Fruit fly (Drosophila melanogaster) whole organism, embryonic: ENCODE measurements around the gene CG31406.

Experiments
- Abd-B ChIP-seq: fragments of 200-800 bp; sonication (Bioruptor generic); optimal IDR thresholded peaks from 2 replicates; lab custom pipeline; 2018; ENCODE audit warnings: missing biosample characterization, mild to moderate bottlenecking, missing genetic modification characterization, moderate library complexity
- Aef1 ChIP-seq: fragments of 200-800 bp; sonication (Bioruptor generic); IDR thresholded peaks from 3 replicates; pipeline ENCODE4 v1.3.6; 2022; ENCODE audit warnings: missing biosample characterization, missing genetic modification characterization
- CG10209 ChIP-seq: fragments of 200-800 bp; sonication (Bioruptor generic); optimal IDR thresholded peaks from 3 replicates; lab custom pipeline; 2017; ENCODE audit warnings: missing biosample characterization, mild to moderate bottlenecking, missing genetic modification characterization, missing genetic modification reagents
- CG11504 ChIP-seq: fragments of 200-800 bp; sonication (Bioruptor generic); optimal IDR thresholded peaks from 3 replicates; lab custom pipeline; 2019; ENCODE audit warnings: missing biosample characterization, mild to moderate bottlenecking, missing genetic modification characterization, moderate library complexity
- CG12744 ChIP-seq: fragments of 200-800 bp; sonication (Bioruptor generic); optimal IDR thresholded peaks from 2 replicates; lab custom pipeline; 2016; ENCODE audit warnings: missing biosample characterization, missing genetic modification characterization
- CG14441 ChIP-seq: fragments of 200-800 bp; sonication (Bioruptor generic); IDR thresholded peaks from 2 replicates; pipeline ENCODE4 v1.3.6; 2022; ENCODE audit warnings: missing biosample characterization, missing genetic modification characterization
- CG1529 ChIP-seq: fragments of 200-800 bp; sonication (Bioruptor generic); optimal IDR thresholded peaks from 3 replicates; lab custom pipeline; 2018; ENCODE audit warnings: missing biosample characterization, missing genetic modification characterization
- CG17186 ChIP-seq: fragments of 200-800 bp; sonication (Bioruptor generic); optimal IDR thresholded peaks from 3 replicates; lab custom pipeline; 2017; ENCODE audit warnings: missing biosample characterization, missing genetic modification reagents, missing genetic modification characterization
- CG17912 ChIP-seq: fragments of 200-800 bp; sonication (Bioruptor generic); optimal IDR thresholded peaks from 2 replicates; lab custom pipeline; 2018; ENCODE audit warnings: missing biosample characterization, mild to moderate bottlenecking, missing genetic modification characterization
- CG2116 ChIP-seq: fragments of 200-800 bp; sonication (Bioruptor generic); optimal IDR thresholded peaks from 3 replicates; lab custom pipeline; 2018; ENCODE audit warnings: missing biosample characterization, mild to moderate bottlenecking, missing genetic modification characterization
- CG2202 ChIP-seq: fragments of 200-800 bp; sonication (Bioruptor generic); optimal IDR thresholded peaks from 2 replicates; lab custom pipeline; 2018; ENCODE audit warnings: missing biosample characterization, mild to moderate bottlenecking, missing genetic modification characterization
- CG30403 ChIP-seq: fragments of 200-800 bp; sonication (Bioruptor generic); optimal IDR thresholded peaks from 3 replicates; lab custom pipeline; 2016; ENCODE audit warnings: missing biosample characterization, missing genetic modification characterization
- CG31441 ChIP-seq: fragments of 200-800 bp; sonication (Bioruptor generic); IDR thresholded peaks from 2 replicates; pipeline ENCODE4 v1.3.6; 2022; ENCODE audit warnings: missing biosample characterization, missing genetic modification characterization
- CG3163 ChIP-seq: fragments of 200-800 bp; sonication (Bioruptor generic); optimal IDR thresholded peaks from 3 replicates; lab custom pipeline; 2016; ENCODE audit warnings: missing biosample characterization, missing genetic modification characterization
- CG3726 ChIP-seq: fragments of 200-800 bp; sonication (Bioruptor generic); IDR thresholded peaks from 3 replicates; pipeline ENCODE4, ENCODE4 v1.3.6; 2022; ENCODE audit warnings: missing biosample characterization, missing genetic modification characterization
- CG5245 ChIP-seq: fragments of 200-800 bp; sonication (Bioruptor generic); optimal IDR thresholded peaks from 3 replicates; lab custom pipeline; 2016; ENCODE audit warnings: missing biosample characterization, missing genetic modification characterization
- CG9215 ChIP-seq: fragments of 200-800 bp; sonication (Bioruptor generic); IDR thresholded peaks from 2 replicates; pipeline ENCODE4 v1.3.6; 2022; ENCODE audit warnings: missing biosample characterization, missing genetic modification characterization
- CG9437 ChIP-seq: fragments of 200-800 bp; sonication (Bioruptor generic); optimal IDR thresholded peaks from 2 replicates; lab custom pipeline; 2018; ENCODE audit warnings: missing biosample characterization, mild to moderate bottlenecking, missing genetic modification characterization
- CG9797 ChIP-seq: fragments of 200-800 bp; sonication (Bioruptor generic); optimal IDR thresholded peaks from 3 replicates; lab custom pipeline; 2018; ENCODE audit warnings: missing biosample characterization, mild to moderate bottlenecking, missing genetic modification characterization
- CHES-1-like ChIP-seq: fragments of 200-800 bp; sonication (Bioruptor generic); optimal IDR thresholded peaks from 2 replicates; lab custom pipeline; 2016; ENCODE audit warnings: missing biosample characterization, missing genetic modification characterization
- CoRest ChIP-seq: fragments of 200-800 bp; sonication (Bioruptor generic); optimal IDR thresholded peaks from 3 replicates; lab custom pipeline; 2018; ENCODE audit warnings: missing biosample characterization, mild to moderate bottlenecking, missing genetic modification characterization, moderate library complexity
- D ChIP-seq, 2 experiments: fragments of 200-800 bp in 1 of 2; fragments of >200 bp in 1 of 2; sonication (Bioruptor generic) in 1 of 2; optimal IDR thresholded peaks; 2 replicates in 1 of 2; 3 replicates in 1 of 2; lab custom pipeline; 2017; ENCODE audit warnings: mild to moderate bottlenecking in 1 of 2, missing biosample characterization in 1 of 2, missing genetic modification characterization in 1 of 2, missing genetic modification reagents in 1 of 2
- E2f2 ChIP-seq: fragments of 200-800 bp; sonication (Bioruptor generic); IDR thresholded peaks from 2 replicates; pipeline ENCODE4 v1.3.6; 2022; ENCODE audit warnings: missing biosample characterization, missing genetic modification characterization
- Fer3 ChIP-seq: fragments of 200-800 bp; sonication (Bioruptor generic); optimal IDR thresholded peaks from 2 replicates; lab custom pipeline; 2018; ENCODE audit warnings: missing biosample characterization, mild to moderate bottlenecking, missing genetic modification characterization, moderate library complexity
- Gug ChIP-seq: fragments of 200-800 bp; sonication (Bioruptor generic); IDR thresholded peaks from 4 replicates; pipeline ENCODE4 v1.3.6; 2022; ENCODE audit warnings: missing biosample characterization, missing genetic modification characterization
- HLH54F ChIP-seq: fragments of 200-800 bp; sonication (Bioruptor generic); optimal IDR thresholded peaks from 3 replicates; lab custom pipeline; 2016; ENCODE audit warnings: missing biosample characterization, missing genetic modification characterization
- HmgD ChIP-seq: fragments of 200-800 bp; sonication (Bioruptor generic); optimal IDR thresholded peaks from 3 replicates; lab custom pipeline; 2016; ENCODE audit warnings: missing biosample characterization, missing genetic modification characterization
- Optix ChIP-seq: fragments of 200-800 bp; sonication (Bioruptor generic); IDR thresholded peaks from 3 replicates; pipeline ENCODE4 v1.3.6; 2022; ENCODE audit warnings: missing biosample characterization, missing genetic modification characterization
- Scr ChIP-seq: fragments of 200-800 bp; sonication (Bioruptor generic); IDR thresholded peaks from 2 replicates; pipeline ENCODE4 v1.3.6; 2022; ENCODE audit warnings: missing biosample characterization, missing genetic modification characterization; ENCODE audit not compliant: partially characterized antibody
- Sox102F ChIP-seq: fragments of 200-800 bp; sonication (Bioruptor generic); optimal IDR thresholded peaks from 2 replicates; lab custom pipeline; 2018; ENCODE audit warnings: missing biosample characterization, mild to moderate bottlenecking, missing genetic modification characterization, moderate library complexity
- Sry-β ChIP-seq: fragments of 200-800 bp; sonication (Bioruptor generic); optimal IDR thresholded peaks from 2 replicates; lab custom pipeline; 2018; ENCODE audit warnings: missing biosample characterization, mild to moderate bottlenecking, missing genetic modification characterization, moderate library complexity
- Ssrp ChIP-seq: fragments of 200-800 bp; sonication (Bioruptor generic); optimal IDR thresholded peaks from 2 replicates; lab custom pipeline; 2018; ENCODE audit warnings: missing biosample characterization, mild to moderate bottlenecking, missing genetic modification characterization, moderate library complexity
- ash1 ChIP-seq: fragments of 200-800 bp; sonication (Bioruptor generic); optimal IDR thresholded peaks from 2 replicates; lab custom pipeline; 2018; ENCODE audit warnings: missing biosample characterization, mild to moderate bottlenecking, missing genetic modification characterization
- da ChIP-seq: fragments of 200-800 bp; sonication (Bioruptor generic); optimal IDR thresholded peaks from 2 replicates; lab custom pipeline; 2016; ENCODE audit warnings: missing biosample characterization, missing genetic modification characterization
- esg ChIP-seq: fragments of 200-800 bp; sonication (Bioruptor generic); conservative IDR thresholded peaks from 2 replicates; pipeline ENCODE4 v1.3.6; 2022; ENCODE audit warnings: missing biosample characterization, missing genetic modification characterization
- eve ChIP-seq, 2 experiments: fragments of >200 bp; optimal IDR thresholded peaks; 2 replicates each; lab custom pipeline; 2017; ENCODE audit warnings: missing biosample characterization in 2 of 2, missing genetic modification characterization in 2 of 2
- ftz-f1 ChIP-seq: fragments of 200-800 bp; sonication (Bioruptor generic); optimal IDR thresholded peaks from 2 replicates; lab custom pipeline; 2016; ENCODE audit warnings: missing biosample characterization, missing genetic modification characterization
- fu2 ChIP-seq: fragments of 200-800 bp; sonication (Bioruptor generic); optimal IDR thresholded peaks from 2 replicates; lab custom pipeline; 2016; ENCODE audit warnings: missing biosample characterization, missing genetic modification characterization
- ham ChIP-seq: fragments of 200-800 bp; sonication (Bioruptor generic); IDR thresholded peaks from 2 replicates; pipeline ENCODE4 v1.3.6; 2022; ENCODE audit warnings: missing biosample characterization, missing genetic modification characterization
- hbn ChIP-seq: fragments of 200-800 bp; sonication (Bioruptor generic); IDR thresholded peaks from 2 replicates; pipeline ENCODE4 v1.3.6; 2022; ENCODE audit warnings: missing biosample characterization, missing genetic modification characterization; ENCODE audit not compliant: partially characterized antibody
- ind ChIP-seq: fragments of 200-800 bp; sonication (Bioruptor generic); optimal IDR thresholded peaks from 3 replicates; lab custom pipeline; 2016; ENCODE audit warnings: missing biosample characterization, missing genetic modification characterization
- jumu ChIP-seq: fragments of 200-800 bp; sonication (Bioruptor generic); optimal IDR thresholded peaks from 3 replicates; lab custom pipeline; 2016; ENCODE audit warnings: missing biosample characterization, missing genetic modification characterization
- lola ChIP-seq, 3 experiments: fragments of >200 bp in 2 of 3; fragments of 200-800 bp in 1 of 3; sonication (Bioruptor generic) in 1 of 3; optimal IDR thresholded peaks; 2 replicates each; lab custom pipeline; 2017 to 2019; ENCODE audit warnings: missing biosample characterization in 3 of 3, missing genetic modification characterization in 3 of 3, mild to moderate bottlenecking in 1 of 3, moderate library complexity in 1 of 3
- mam ChIP-seq: fragments of 200-800 bp; sonication (Bioruptor generic); optimal IDR thresholded peaks from 3 replicates; lab custom pipeline; 2016; ENCODE audit warnings: missing biosample characterization, missing genetic modification characterization
- pho ChIP-seq: fragments of 200-800 bp; sonication (Bioruptor generic); optimal IDR thresholded peaks from 2 replicates; lab custom pipeline; 2016; ENCODE audit warnings: missing biosample characterization, missing genetic modification characterization
- sima ChIP-seq: fragments of 200-800 bp; sonication (Bioruptor generic); optimal IDR thresholded peaks from 2 replicates; lab custom pipeline; 2016; ENCODE audit warnings: missing biosample characterization, missing genetic modification characterization
- stwl ChIP-seq: fragments of 200-800 bp; sonication (Bioruptor generic); optimal IDR thresholded peaks from 3 replicates; lab custom pipeline; 2018; ENCODE audit warnings: missing biosample characterization, mild to moderate bottlenecking, missing genetic modification characterization, moderate library complexity
- ttk ChIP-seq: fragments of 200-800 bp; sonication (Bioruptor generic); IDR thresholded peaks from 2 replicates; pipeline ENCODE4 v2.1.2; 2022; ENCODE audit warnings: missing biosample characterization, missing genetic modification characterization
- twi ChIP-seq: fragments of 200-800 bp; optimal IDR thresholded peaks from 2 replicates; lab custom pipeline; 2019; ENCODE audit warnings: missing biosample characterization, mild to moderate bottlenecking, missing genetic modification characterization, moderate library complexity

The CG31406 gene

DNA sequence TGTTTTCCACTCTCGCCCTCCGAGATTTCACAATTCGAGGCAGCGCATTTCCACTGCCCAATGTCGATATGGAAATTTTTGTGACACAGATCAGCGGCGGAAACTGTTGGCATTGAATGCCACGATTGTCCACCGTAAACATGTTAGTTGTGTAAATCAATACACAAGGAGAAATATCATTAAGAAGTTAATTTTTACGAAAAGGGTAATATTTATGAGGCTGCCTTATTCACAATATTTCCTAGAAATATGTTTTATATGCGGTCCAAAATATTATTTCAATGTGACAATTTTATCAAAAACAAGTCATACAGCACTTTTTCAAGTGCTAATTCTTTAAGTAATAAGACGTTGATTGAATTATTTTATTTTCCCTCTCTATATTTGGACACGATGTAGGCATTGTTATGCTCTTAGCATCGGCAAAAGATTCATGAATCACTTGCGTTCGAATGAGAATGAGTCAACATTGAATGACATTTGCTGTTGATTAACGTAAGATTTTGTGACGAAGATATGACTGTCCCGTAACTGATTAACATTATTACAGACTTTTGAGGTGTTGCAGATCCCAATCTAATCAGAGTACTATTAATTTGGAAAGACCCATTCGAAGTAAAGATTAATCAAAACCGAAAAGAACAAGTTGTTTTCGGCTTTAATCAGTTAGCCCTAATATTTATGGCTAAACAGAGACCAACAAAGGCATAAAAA is 45.2 kb downstream of the CG31406 start (continued):
- peak; percentile 75 for TF ChIP-seq ind
- peak; percentile 59 for TF ChIP-seq CG1529 (GFP tag; lab: Kevin White, UChicago)
- TF ChIP-seq CG30403 (GFP tag; lab: Kevin White, UChicago): peak; percentile 85
- 0 out of 4 replicates have a peak, but pooled peaks have one; percentile 21 for TF ChIP-seq Gug (GFP tag; lab: Robert Waterston, UW)
- peak; percentile 80 for TF ChIP-seq ttk (GFP tag; lab: Robert Waterston, UW)
- peak in 1 of 3 experiments; percentile 57 for TF ChIP-seq lola (GFP tag; optimal IDR thresholded peaks at IDR 0.05; lab: Kevin White, UChicago)
- peak; percentile 66 for TF ChIP-seq fu2
- TF ChIP-seq Aef1: peak; percentile 87; the same call in 2 of the 3 replicates
- TF ChIP-seq Sox102F (GFP tag; lab: Kevin White, UChicago): peak; percentile 92
- peak; percentile 43; the same call in 1 of the 2 replicates for TF ChIP-seq CG9215
- TF ChIP-seq CG17912: no peak
- no peak for TF ChIP-seq CG9797 (GFP tag; lab: Kevin White, UChicago)
- peak; percentile 39 for TF ChIP-seq jumu (GFP tag; lab: Kevin White, UChicago)
- no peak for TF ChIP-seq stwl (tag; lab: Kevin White, UChicago)
- peak; percentile 88 for TF ChIP-seq CoRest (tag; lab: Kevin White, UChicago)
- TF ChIP-seq CG17186 (GFP tag; lab: Kevin White, UChicago): no peak
- peak; percentile 24 for TF ChIP-seq da
- TF ChIP-seq CG11504 (tag; lab: Kevin White, UChicago): peak; percentile 86
- TF ChIP-seq twi (tag; lab: Kevin White, UChicago): peak; percentile 57
- TF ChIP-seq CG9437: peak; percentile 77
- peak; percentile 85 for TF ChIP-seq CG10209 (GFP tag; lab: Kevin White, UChicago)
- peak; percentile 91 for TF ChIP-seq CG14441 (GFP tag; lab: Robert Waterston, UW)
- no peak for TF ChIP-seq Scr (GFP tag; lab: Robert Waterston, UW)
- peak; percentile 86 for TF ChIP-seq Fer3
- peak; percentile 67; the same call in 2 of the 3 replicates for TF ChIP-seq CG3726 (GFP tag; lab: Robert Waterston, UW)
- no peak for TF ChIP-seq D (optimal IDR thresholded peaks at IDR 0.05; lab: Kevin White, UChicago)
- TF ChIP-seq D (GFP tag; optimal IDR thresholded peaks at IDR 0.05; lab: Kevin White, UChicago): peak; percentile 45
- peak; percentile 77 for TF ChIP-seq Abd-B
- TF ChIP-seq CG2202: no peak
- TF ChIP-seq ham (GFP tag; lab: Robert Waterston, UW): no peak
- TF ChIP-seq pho (GFP tag; lab: Kevin White, UChicago): peak; percentile 78
- TF ChIP-seq mam: peak; percentile 80
- TF ChIP-seq E2f2 (GFP tag; lab: Robert Waterston, UW): peak; percentile 70
- no peak for TF ChIP-seq HmgD (GFP tag; lab: Kevin White, UChicago)
- TF ChIP-seq HLH54F (GFP tag; lab: Kevin White, UChicago): peak; percentile 48
- peak; percentile 86 for TF ChIP-seq esg (GFP tag; lab: Robert Waterston, UW)
- peak; percentile 49 for TF ChIP-seq CG2116
- TF ChIP-seq sima: peak; percentile 4
- TF ChIP-seq Optix (GFP tag; lab: Robert Waterston, UW): no peak
- peak; percentile 25 for TF ChIP-seq Sry-β (GFP tag; lab: Kevin White, UChicago)
- peak; percentile 87 for TF ChIP-seq ftz-f1
- TF ChIP-seq hbn (GFP tag; lab: Robert Waterston, UW): no peak
- peak; percentile 56 for TF ChIP-seq CG3163 (GFP tag; lab: Kevin White, UChicago)
- TF ChIP-seq Ssrp (tag; lab: Kevin White, UChicago): peak; percentile 69
- peak; percentile 83 for TF ChIP-seq CG31441 (GFP tag; lab: Robert Waterston, UW)
- peak; percentile 55 for TF ChIP-seq CG5245
- TF ChIP-seq ash1: no peak
- peak; percentile 78 for TF ChIP-seq CHES-1-like
- TF ChIP-seq CG12744 (GFP tag; lab: Kevin White, UChicago): peak; percentile 86
- TF ChIP-seq eve (GFP tag; optimal IDR thresholded peaks at IDR 0.05; lab: Kevin White, UChicago): peak in 1 of 2 experiments; percentile 78
